Worm (Caenorhabditis elegans) whole organism, L3 larva: ENCODE data around the gene C50H2.13.

ENCODE experiments used
- R02D3.7 ChIP-seq: fragments of 150-350 bp; optimal IDR thresholded peaks from 2 replicates; lab custom pipeline; 2014; ENCODE audit warnings: missing biosample characterization, missing genetic modification characterization
- ama-1 ChIP-seq: fragments of 150-350 bp; optimal IDR thresholded peaks from 2 replicates; lab custom pipeline; 2018
- ceh-16 ChIP-seq: sonication (generic microtip); optimal IDR thresholded peaks from 2 replicates; lab custom pipeline; 2017; ENCODE audit warnings: missing biosample characterization, missing genetic modification characterization
- ceh-28 ChIP-seq: fragments of 150-350 bp; optimal IDR thresholded peaks from 2 replicates; lab custom pipeline; 2014; ENCODE audit warnings: missing biosample characterization, missing genetic modification reagents, missing genetic modification characterization
- ceh-9 ChIP-seq: sonication (generic microtip); optimal IDR thresholded peaks from 2 replicates; lab custom pipeline; 2018; ENCODE audit warnings: missing biosample characterization, missing genetic modification characterization
- egl-27 ChIP-seq: sonication (generic microtip); optimal IDR thresholded peaks from 4 replicates; lab custom pipeline; 2017; ENCODE audit warnings: missing biosample characterization, missing genetic modification reagents, missing genetic modification characterization
- elt-2 ChIP-seq: sonication (generic microtip); optimal IDR thresholded peaks from 2 replicates; lab custom pipeline; 2016; ENCODE audit warnings: missing genetic modification reagents, mild to moderate bottlenecking, missing genetic modification characterization, missing compliant biosample characterization
- elt-3 ChIP-seq, 3 experiments: fragments of 150-350 bp in 1 of 3; sonication (generic microtip) in 2 of 3; optimal IDR thresholded peaks; 2 replicates in 2 of 3; 4 replicates in 1 of 3; lab custom pipeline; 2014 to 2017; ENCODE audit warnings: missing biosample characterization in 3 of 3, missing genetic modification characterization in 3 of 3
- fkh-2 ChIP-seq: fragments of 150-350 bp; optimal IDR thresholded peaks from 2 replicates; lab custom pipeline; 2014; ENCODE audit warnings: missing biosample characterization, missing genetic modification reagents, missing genetic modification characterization
- fos-1 ChIP-seq: fragments of 150-350 bp; optimal IDR thresholded peaks from 2 replicates; lab custom pipeline; 2014; ENCODE audit warnings: missing biosample characterization, missing genetic modification characterization
- jun-1 ChIP-seq: fragments of 150-350 bp; optimal IDR thresholded peaks from 2 replicates; lab custom pipeline; 2014; ENCODE audit warnings: missing biosample characterization, missing genetic modification reagents, missing genetic modification characterization
- lin-15B ChIP-seq: fragments of 150-350 bp; optimal IDR thresholded peaks from 2 replicates; lab custom pipeline; 2014; ENCODE audit warnings: missing biosample characterization, missing genetic modification characterization
- lin-39 ChIP-seq: fragments of 150-350 bp; optimal IDR thresholded peaks from 2 replicates; lab custom pipeline; 2018; ENCODE audit warnings: missing biosample characterization, missing genetic modification reagents, missing genetic modification characterization
- mml-1 ChIP-seq: fragments of 150-350 bp; sonication (generic microtip); optimal IDR thresholded peaks from 3 replicates; lab custom pipeline; 2014; ENCODE audit warnings: missing biosample characterization, missing genetic modification characterization
- nfya-1 ChIP-seq: sonication (generic microtip); optimal IDR thresholded peaks from 2 replicates; lab custom pipeline; 2017; ENCODE audit warnings: missing genetic modification characterization, mild to moderate bottlenecking, missing compliant biosample characterization, antibody characterized with exemption, moderate library complexity; ENCODE audit not compliant: insufficient read depth
- nhr-11 ChIP-seq: fragments of 150-350 bp; optimal IDR thresholded peaks from 2 replicates; lab custom pipeline; 2014; ENCODE audit warnings: missing biosample characterization, missing genetic modification characterization
- nhr-12 ChIP-seq: fragments of 150-350 bp; optimal IDR thresholded peaks from 2 replicates; lab custom pipeline; 2014; ENCODE audit warnings: missing biosample characterization, missing genetic modification characterization
- nhr-23 ChIP-seq: fragments of 150-350 bp; optimal IDR thresholded peaks from 2 replicates; lab custom pipeline; 2014; ENCODE audit warnings: missing biosample characterization, missing genetic modification reagents, missing genetic modification characterization
- nhr-43 ChIP-seq: sonication (generic microtip); optimal IDR thresholded peaks from 2 replicates; lab custom pipeline; 2016; ENCODE audit warnings: mild to moderate bottlenecking, missing genetic modification characterization, missing compliant biosample characterization; ENCODE audit not compliant: poor library complexity, severe bottlenecking
- nhr-76 ChIP-seq: fragments of 150-350 bp; sonication (generic microtip); optimal IDR thresholded peaks from 5 replicates; lab custom pipeline; 2014; ENCODE audit warnings: missing biosample characterization, missing genetic modification characterization
- nhr-77 ChIP-seq: fragments of 150-350 bp; optimal IDR thresholded peaks from 2 replicates; lab custom pipeline; 2014; ENCODE audit warnings: missing biosample characterization, missing genetic modification characterization
- pha-4 ChIP-seq: fragments of 150-350 bp; optimal IDR thresholded peaks from 2 replicates; lab custom pipeline; 2014; ENCODE audit warnings: missing biosample characterization, missing genetic modification reagents, missing genetic modification characterization
- pqm-1 ChIP-seq: fragments of 150-350 bp; optimal IDR thresholded peaks from 2 replicates; lab custom pipeline; 2017; ENCODE audit warnings: missing biosample characterization, missing genetic modification characterization, inconsistent platforms
- sea-2 ChIP-seq: fragments of 150-350 bp; sonication (generic microtip); optimal IDR thresholded peaks from 4 replicates; lab custom pipeline; 2014; ENCODE audit warnings: missing biosample characterization, missing genetic modification reagents, missing genetic modification characterization
- skn-1 ChIP-seq: fragments of 150-350 bp; optimal IDR thresholded peaks from 2 replicates; lab custom pipeline; 2014; ENCODE audit warnings: missing biosample characterization, missing genetic modification characterization
- snpc-4 ChIP-seq: fragments of 150-350 bp; optimal IDR thresholded peaks from 2 replicates; lab custom pipeline; 2014; ENCODE audit warnings: missing biosample characterization, missing genetic modification characterization
- unc-39 ChIP-seq: sonication (generic microtip); optimal IDR thresholded peaks from 4 replicates; lab custom pipeline; 2017; ENCODE audit warnings: missing biosample characterization, missing genetic modification characterization
- unc-62 ChIP-seq: fragments of 150-350 bp; sonication (generic microtip); optimal IDR thresholded peaks from 4 replicates; lab custom pipeline; 2014; ENCODE audit warnings: missing biosample characterization, missing genetic modification reagents, missing genetic modification characterization
- zag-1 ChIP-seq: fragments of 150-350 bp; optimal IDR thresholded peaks from 2 replicates; lab custom pipeline; 2014; ENCODE audit warnings: missing biosample characterization, missing genetic modification characterization
- ztf-4 ChIP-seq: fragments of 150-350 bp; optimal IDR thresholded peaks from 2 replicates; lab custom pipeline; 2014; ENCODE audit warnings: missing biosample characterization, missing genetic modification characterization

Gene C50H2.13

DNA sequence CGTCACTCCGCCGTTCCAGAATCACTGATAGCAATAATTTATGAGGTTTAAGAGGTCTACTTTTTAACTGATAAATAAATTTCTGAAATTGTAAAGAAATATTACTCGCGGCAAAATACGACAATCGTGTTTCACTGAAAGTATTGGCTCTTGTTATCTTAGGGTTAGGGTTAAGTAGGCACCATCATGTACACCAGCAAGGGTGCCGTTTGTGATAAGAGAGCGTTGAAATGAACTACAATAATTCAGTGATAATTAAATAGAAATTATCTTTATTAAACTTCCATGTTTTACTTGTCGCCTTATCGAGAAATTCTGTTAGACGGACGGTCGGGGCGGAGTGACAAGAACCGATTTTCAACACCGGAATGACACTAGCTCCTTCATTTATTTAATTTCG lies 693 bp upstream of the C50H2.13 start:
- TF ChIP-seq pqm-1 (peak; percentile 76), nhr-23 (no peak), pha-4 (tag; lab: Kevin White, UChicago) (peak; percentile 4), elt-2 (peak; percentile 97), jun-1 (tag; lab: Kevin White, UChicago) (peak; percentile 64)

DNA sequence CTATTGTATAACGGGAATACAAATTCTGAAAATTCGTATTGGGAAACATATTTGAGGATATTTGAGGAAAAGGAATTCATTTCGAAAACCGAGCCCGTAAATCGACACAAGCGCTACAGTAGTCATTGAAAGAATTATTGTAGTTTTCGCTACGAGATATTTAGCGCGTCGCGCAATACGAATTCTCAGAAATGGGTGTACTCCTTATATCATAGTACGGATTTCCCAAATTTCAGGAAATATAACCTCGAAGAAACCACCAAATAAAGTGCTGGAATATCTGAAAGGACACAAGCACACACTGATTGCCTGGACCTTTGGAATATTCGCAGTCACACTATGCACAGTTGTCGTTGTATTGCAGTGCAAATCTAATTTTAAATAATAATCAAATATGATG lies 1.0 kb downstream of the C50H2.13 start:
- no peak for TF ChIP-seq nhr-23
- TF ChIP-seq, all 47 proteins: peak for 0

DNA sequence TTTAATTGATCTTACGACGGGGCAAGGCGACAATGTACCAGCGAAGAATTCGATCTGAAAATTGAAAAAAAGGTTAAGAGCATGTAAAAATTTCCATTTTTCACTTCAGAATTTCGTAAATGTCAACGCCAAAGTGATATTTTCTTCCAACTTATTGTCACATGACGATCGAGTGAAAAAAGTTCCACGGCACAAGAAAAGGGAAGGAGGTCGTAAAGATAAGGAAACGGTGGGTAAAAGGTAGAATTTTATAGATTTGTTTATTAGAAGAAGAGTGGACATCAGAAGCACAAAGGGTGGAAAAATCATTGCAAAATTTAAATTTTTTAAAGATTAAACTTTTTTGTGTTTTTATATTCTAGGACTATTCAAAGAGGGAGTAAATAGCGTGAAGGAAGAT lies 1.6 kb downstream of the C50H2.13 start:
- TF ChIP-seq pha-4 (tag; lab: Kevin White, UChicago) (peak; percentile 36), elt-2 (peak; percentile 87), jun-1 (tag; lab: Kevin White, UChicago) (peak; percentile 16), pqm-1 (peak; percentile 63), lin-15B (tag; lab: Kevin White, UChicago) (no peak), unc-39 (tag; lab: Kevin White, UChicago) (no peak)

DNA sequence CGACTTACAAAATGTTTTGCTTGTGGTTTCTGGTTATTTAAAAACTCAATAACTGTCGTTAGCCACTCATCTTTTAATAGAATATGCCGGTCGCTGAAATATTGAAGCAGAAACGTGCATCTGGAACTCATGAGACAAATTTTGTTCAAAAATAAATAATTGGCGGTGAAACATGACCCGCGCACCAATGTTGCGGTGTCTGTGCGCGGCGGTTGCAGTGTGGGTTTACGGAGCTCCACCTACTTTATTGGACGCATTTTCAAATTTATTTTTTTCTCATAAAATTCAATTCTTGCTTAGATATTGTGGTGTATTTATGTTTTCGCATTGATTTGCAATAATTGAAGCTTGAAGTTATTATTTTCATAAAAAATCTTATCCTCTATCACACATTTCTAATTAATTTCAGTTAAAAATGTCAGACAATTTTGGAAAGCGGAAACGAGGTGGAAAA lies 4.3 kb downstream of the C50H2.13 start, which contains the start of the genes rmh-2 and suds-3:
TSS of gene rmh-2 (minus strand) at position 164 of the 454 bp plus-strand sequence.
TSS of gene suds-3 (plus strand) at position 404 of the 454 bp plus-strand sequence.
- TF ChIP-seq nhr-43: no peak
- TF ChIP-seq R02D3.7 (tag; lab: Kevin White, UChicago): peak; percentile 92
- peak; percentile 18 for TF ChIP-seq elt-2
- no peak for TF ChIP-seq mml-1 (tag; lab: Kevin White, UChicago)
- no peak for TF ChIP-seq fos-1 (tag; lab: Kevin White, UChicago)
- no peak for TF ChIP-seq nhr-11
- TF ChIP-seq lin-39 (tag; lab: Kevin White, UChicago): peak; percentile 1
- TF ChIP-seq ceh-9 (tag; lab: Kevin White, UChicago): no peak
- TF ChIP-seq lin-15B (tag; lab: Kevin White, UChicago): peak; percentile 71
- peak; percentile 51 for TF ChIP-seq pha-4 (tag; lab: Kevin White, UChicago)
- no peak for TF ChIP-seq ztf-4 (tag; lab: Kevin White, UChicago)
- TF ChIP-seq nfya-1 (tag; lab: Kevin White, UChicago): peak; percentile 78

DNA sequence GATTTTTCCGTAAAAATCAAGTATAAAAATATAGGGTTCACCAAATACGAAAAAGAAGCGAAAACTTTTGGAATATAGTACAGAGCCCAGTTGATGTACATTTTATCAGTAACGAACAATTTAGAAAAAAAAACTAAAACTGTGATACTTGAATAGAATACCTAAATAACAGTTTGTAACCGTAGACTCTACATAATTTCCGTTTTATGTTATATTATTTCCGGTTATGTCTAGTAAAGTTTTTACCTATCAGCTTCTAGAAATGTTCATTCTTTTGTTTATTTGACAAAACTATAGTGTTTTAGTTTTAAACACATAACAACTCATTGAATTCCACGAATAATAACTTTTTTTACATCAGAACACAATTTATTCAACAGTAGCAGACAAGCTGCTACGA lies 11.1 kb downstream of the C50H2.13 start, which contains the start of gene srj-33:
TSS of gene srj-33 (minus strand) at position 101 of the 400 bp plus-strand sequence.
- TF ChIP-seq ceh-28 (tag; lab: Kevin White, UChicago) (no peak), sea-2 (GFP tag; lab: Kevin White, UChicago) (no peak), jun-1 (tag; lab: Kevin White, UChicago) (no peak)
- TF ChIP-seq, all 47 proteins: peak for 0

DNA sequence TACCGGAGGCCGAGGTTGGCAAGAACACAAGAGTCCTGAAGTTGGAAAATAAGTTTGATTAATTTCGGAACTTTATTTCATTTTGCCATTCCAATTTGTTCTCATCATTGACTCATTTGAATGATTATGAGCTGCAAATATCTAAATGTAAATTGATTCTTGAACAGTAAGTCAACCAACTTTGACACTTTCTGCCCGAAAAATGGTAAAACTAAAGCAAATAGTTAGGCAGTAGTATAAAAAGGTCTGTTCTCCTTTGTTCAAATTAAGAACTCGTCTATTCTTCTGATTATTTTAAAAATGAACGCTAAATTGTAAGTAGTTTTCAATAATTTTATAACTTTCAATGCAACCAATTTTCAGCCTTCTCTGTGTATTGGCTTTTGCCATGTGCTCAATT lies 16.7 kb downstream of the C50H2.13 start, which contains the start of gene fipr-12:
TSS of gene fipr-12 (plus strand) at position 301 of the 400 bp plus-strand sequence.
- TF ChIP-seq fkh-2 (tag; lab: Kevin White, UChicago): no peak
- no peak for TF ChIP-seq egl-27 (tag; lab: Kevin White, UChicago)
- TF ChIP-seq ama-1 (lab: Kevin White, UChicago): no peak
- no peak for TF ChIP-seq lin-39 (tag; lab: Kevin White, UChicago)
- TF ChIP-seq nfya-1 (tag; lab: Kevin White, UChicago): no peak
- no peak for TF ChIP-seq mml-1 (tag; lab: Kevin White, UChicago)
- TF ChIP-seq nhr-76 (tag; lab: Kevin White, UChicago): no peak
- no peak for TF ChIP-seq elt-3 (tag; optimal IDR thresholded peaks at IDR 0.05; lab: Kevin White, UChicago)
- no peak for TF ChIP-seq snpc-4 (tag; lab: Kevin White, UChicago)
- TF ChIP-seq sea-2 (GFP tag; lab: Kevin White, UChicago): no peak

DNA sequence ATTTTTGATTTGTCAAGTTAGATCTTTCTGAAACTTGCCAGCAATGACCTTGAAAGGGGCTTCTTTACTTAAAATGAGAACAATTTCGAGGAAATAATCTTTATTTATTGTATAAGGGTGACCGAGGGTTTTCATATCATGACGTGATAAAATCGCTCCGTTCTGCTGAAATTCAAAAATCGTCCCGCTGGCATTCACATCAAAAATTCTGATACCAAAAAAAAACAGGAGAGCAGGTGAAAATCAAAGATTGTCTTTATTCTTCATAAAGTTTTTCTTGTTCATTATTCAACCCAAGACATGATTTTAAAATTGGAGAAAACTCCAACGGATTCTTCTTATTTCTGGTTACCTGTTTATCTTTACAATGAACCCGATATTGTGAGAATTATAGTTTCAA lies 17.8 kb downstream of the C50H2.13 start, which contains the start of gene sre-28:
TSS of gene sre-28 (plus strand) at position 301 of the 400 bp plus-strand sequence.
- TF ChIP-seq egl-27 (tag; lab: Kevin White, UChicago): no peak
- no peak for TF ChIP-seq zag-1 (tag; lab: Kevin White, UChicago)
- no peak for TF ChIP-seq nhr-12 (tag; lab: Kevin White, UChicago)
- no peak for TF ChIP-seq lin-15B (tag; lab: Kevin White, UChicago)
- no peak for TF ChIP-seq ztf-4 (tag; lab: Kevin White, UChicago)
- TF ChIP-seq unc-62 (GFP tag; lab: Kevin White, UChicago): no peak
- TF ChIP-seq ceh-16 (tag; lab: Kevin White, UChicago): no peak
- TF ChIP-seq nhr-77 (tag; lab: Kevin White, UChicago): no peak
- no peak for TF ChIP-seq skn-1 (tag; lab: Kevin White, UChicago)
- no peak for TF ChIP-seq sea-2 (GFP tag; lab: Kevin White, UChicago)
- TF ChIP-seq, all 47 proteins: peak for 0
